Worm (Caenorhabditis elegans) whole organism, mixed stage, embryonic: Measurements from ENCODE around the gene pgl-1.

Experiments used
- M03D4.4 ChIP-seq: sonication (generic microtip); optimal IDR thresholded peaks from 2 replicates; lab custom pipeline; 2017; ENCODE audit warnings: mild to moderate bottlenecking, missing genetic modification characterization, missing compliant biosample characterization
- bed-3 ChIP-seq: fragments of 200-800 bp; sonication (Bioruptor generic); optimal IDR thresholded peaks from 3 replicates; lab custom pipeline; 2018; ENCODE audit warnings: mild to moderate bottlenecking, missing genetic modification characterization, moderate library complexity, missing compliant biosample characterization
- blmp-1 ChIP-seq: fragments of 150-350 bp; optimal IDR thresholded peaks from 2 replicates; lab custom pipeline; 2014; ENCODE audit warnings: missing biosample characterization, missing genetic modification characterization
- ceh-39 ChIP-seq: fragments of 150-350 bp; optimal IDR thresholded peaks from 2 replicates; lab custom pipeline; 2014; ENCODE audit warnings: missing biosample characterization, missing genetic modification characterization
- ceh-43 ChIP-seq: fragments of 200-800 bp; sonication (Bioruptor generic); optimal IDR thresholded peaks from 2 replicates; lab custom pipeline; 2018; ENCODE audit warnings: mild to moderate bottlenecking, missing genetic modification characterization, moderate library complexity, missing compliant biosample characterization
- ceh-83 ChIP-seq: fragments of 200-800 bp; sonication (Bioruptor generic); optimal IDR thresholded peaks from 2 replicates; lab custom pipeline; 2018; ENCODE audit warnings: mild to moderate bottlenecking, missing genetic modification characterization, missing compliant biosample characterization
- ces-1 ChIP-seq: fragments of 150-350 bp; optimal IDR thresholded peaks from 2 replicates; lab custom pipeline; 2014; ENCODE audit warnings: missing biosample characterization, missing genetic modification reagents, missing genetic modification characterization
- cnd-1 ChIP-seq: fragments of 200-800 bp; sonication (Bioruptor generic); optimal IDR thresholded peaks from 2 replicates; lab custom pipeline; 2018; ENCODE audit warnings: mild to moderate bottlenecking, missing genetic modification characterization, missing compliant biosample characterization
- drap-1 ChIP-seq: fragments of 200-800 bp; sonication (Bioruptor generic); optimal IDR thresholded peaks from 3 replicates; lab custom pipeline; 2018; ENCODE audit warnings: mild to moderate bottlenecking, missing genetic modification characterization, missing compliant biosample characterization
- elt-1 ChIP-seq: sonication (generic microtip); optimal IDR thresholded peaks from 2 replicates; lab custom pipeline; 2017; ENCODE audit warnings: missing genetic modification characterization, mild to moderate bottlenecking, missing compliant biosample characterization, antibody characterized with exemption, moderate library complexity, borderline replicate concordance; ENCODE audit not compliant: insufficient read depth
- elt-3 ChIP-seq: fragments of 150-350 bp; optimal IDR thresholded peaks from 2 replicates; lab custom pipeline; 2014; ENCODE audit warnings: missing biosample characterization, missing genetic modification characterization
- flh-1 ChIP-seq: fragments of 200-800 bp; sonication (Bioruptor generic); optimal IDR thresholded peaks from 2 replicates; lab custom pipeline; 2018; ENCODE audit warnings: mild to moderate bottlenecking, missing genetic modification characterization, moderate library complexity, missing compliant biosample characterization
- ham-2 ChIP-seq: fragments of 200-800 bp; sonication (Bioruptor generic); optimal IDR thresholded peaks from 2 replicates; lab custom pipeline; 2018; ENCODE audit warnings: mild to moderate bottlenecking, missing genetic modification characterization, missing compliant biosample characterization
- hlh-1 ChIP-seq: fragments of 150-350 bp; optimal IDR thresholded peaks from 2 replicates; lab custom pipeline; 2014; ENCODE audit warnings: missing biosample characterization, missing genetic modification reagents, missing genetic modification characterization
- lin-13 ChIP-seq: fragments of 150-350 bp; optimal IDR thresholded peaks from 2 replicates; lab custom pipeline; 2014; ENCODE audit warnings: missing biosample characterization, missing genetic modification characterization
- lin-32 ChIP-seq: fragments of 200-800 bp; sonication (Bioruptor generic); optimal IDR thresholded peaks from 2 replicates; lab custom pipeline; 2018; ENCODE audit warnings: mild to moderate bottlenecking, missing genetic modification characterization, missing compliant biosample characterization
- lsy-2 ChIP-seq: fragments of 150-350 bp; optimal IDR thresholded peaks from 2 replicates; lab custom pipeline; 2014; ENCODE audit warnings: missing biosample characterization, missing genetic modification characterization
- mab-5 ChIP-seq: fragments of 150-350 bp; optimal IDR thresholded peaks from 2 replicates; lab custom pipeline; 2014; ENCODE audit warnings: missing biosample characterization, missing genetic modification characterization
- mep-1 ChIP-seq: fragments of 150-350 bp; optimal IDR thresholded peaks from 2 replicates; lab custom pipeline; 2017; ENCODE audit warnings: missing biosample characterization, missing genetic modification reagents, missing genetic modification characterization, inconsistent platforms
- mls-2 ChIP-seq: sonication (generic microtip); optimal IDR thresholded peaks from 2 replicates; lab custom pipeline; 2016; ENCODE audit warnings: mild to moderate bottlenecking, missing genetic modification characterization, moderate library complexity, missing compliant biosample characterization
- nhr-12 ChIP-seq: fragments of 150-350 bp; optimal IDR thresholded peaks from 2 replicates; lab custom pipeline; 2014; ENCODE audit warnings: missing biosample characterization, missing genetic modification characterization
- nhr-2 ChIP-seq: fragments of 150-350 bp; optimal IDR thresholded peaks from 2 replicates; lab custom pipeline; 2014; ENCODE audit warnings: missing biosample characterization, missing genetic modification characterization
- nhr-237 ChIP-seq: fragments of 150-350 bp; optimal IDR thresholded peaks from 2 replicates; lab custom pipeline; 2014; ENCODE audit warnings: missing biosample characterization, missing genetic modification characterization
- nhr-28 ChIP-seq: fragments of 150-350 bp; optimal IDR thresholded peaks from 2 replicates; lab custom pipeline; 2014; ENCODE audit warnings: missing biosample characterization, missing genetic modification characterization
- nhr-76 ChIP-seq: sonication (generic microtip); optimal IDR thresholded peaks from 2 replicates; lab custom pipeline; 2017; ENCODE audit warnings: missing biosample characterization, missing genetic modification characterization
- pha-4 ChIP-seq: fragments of 150-350 bp; optimal IDR thresholded peaks from 2 replicates; lab custom pipeline; 2018; ENCODE audit warnings: missing biosample characterization, missing genetic modification reagents, missing genetic modification characterization
- sem-2 ChIP-seq: fragments of 200-800 bp; sonication (Bioruptor generic); optimal IDR thresholded peaks from 2 replicates; lab custom pipeline; 2018; ENCODE audit warnings: mild to moderate bottlenecking, missing genetic modification characterization, missing compliant biosample characterization
- sptf-1 ChIP-seq: sonication (generic microtip); optimal IDR thresholded peaks from 2 replicates; lab custom pipeline; 2017; ENCODE audit warnings: mild to moderate bottlenecking, missing genetic modification characterization, moderate library complexity, missing compliant biosample characterization
- tbx-8 ChIP-seq: fragments of 200-800 bp; sonication (Bioruptor generic); optimal IDR thresholded peaks from 2 replicates; lab custom pipeline; 2018; ENCODE audit warnings: mild to moderate bottlenecking, missing genetic modification characterization, moderate library complexity, missing compliant biosample characterization
- unc-120 ChIP-seq: sonication (generic microtip); optimal IDR thresholded peaks from 2 replicates; lab custom pipeline; 2017; ENCODE audit warnings: missing genetic modification characterization, missing compliant biosample characterization; ENCODE audit not compliant: poor library complexity, severe bottlenecking
- unc-62 ChIP-seq: fragments of 150-350 bp; optimal IDR thresholded peaks from 2 replicates; lab custom pipeline; 2014; ENCODE audit warnings: missing biosample characterization, missing genetic modification reagents, missing genetic modification characterization
- zip-8 ChIP-seq: fragments of 150-350 bp; optimal IDR thresholded peaks from 2 replicates; lab custom pipeline; 2014; ENCODE audit warnings: missing biosample characterization, missing genetic modification characterization

The pgl-1 gene

DNA sequence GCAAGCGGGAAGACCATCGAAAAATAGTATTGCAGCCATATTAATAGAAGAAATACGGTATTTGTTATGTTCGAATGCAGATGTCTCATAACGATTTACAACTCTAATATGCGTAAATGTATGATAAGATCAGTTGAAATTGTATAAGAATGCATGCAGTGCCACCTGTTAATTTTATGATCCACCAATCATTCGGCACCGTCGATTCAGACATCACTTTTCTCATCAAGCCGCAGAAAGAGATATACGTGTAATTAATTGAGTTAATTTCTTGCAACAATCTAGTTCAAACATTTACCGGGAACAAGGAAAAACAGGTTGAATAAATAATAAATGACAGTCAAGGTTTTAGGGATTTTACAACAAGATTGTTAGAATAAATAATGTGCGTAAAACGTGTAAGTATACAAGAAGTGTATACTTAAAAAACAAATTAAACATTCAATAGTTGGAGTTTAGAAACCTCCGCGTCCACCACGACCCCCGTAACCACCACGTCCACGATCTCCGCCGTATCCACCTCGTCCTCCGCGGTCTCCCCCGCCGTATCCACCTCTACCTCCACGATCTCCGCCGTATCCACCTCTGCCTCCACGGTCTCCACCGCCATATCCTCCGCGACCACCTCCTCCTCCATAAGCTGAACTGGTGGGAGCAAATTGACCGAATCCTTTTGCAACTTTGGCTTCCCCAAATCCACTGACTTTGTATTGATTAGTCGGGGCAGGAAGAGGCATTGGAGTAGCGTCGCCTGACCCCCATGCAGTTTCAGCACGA is 2.8 kb downstream of the pgl-1 start:
- TF ChIP-seq mep-1 (no peak), ces-1 (GFP tag; lab: Kevin White, UChicago) (no peak), nhr-2 (tag; lab: Kevin White, UChicago) (no peak), ceh-43 (no peak), ceh-39 (tag; lab: Kevin White, UChicago) (no peak), bed-3 (GFP tag; lab: Kevin White, UChicago) (no peak), hlh-1 (tag; lab: Kevin White, UChicago) (no peak), nhr-237 (tag; lab: Kevin White, UChicago) (no peak), tbx-8 (no peak)

DNA sequence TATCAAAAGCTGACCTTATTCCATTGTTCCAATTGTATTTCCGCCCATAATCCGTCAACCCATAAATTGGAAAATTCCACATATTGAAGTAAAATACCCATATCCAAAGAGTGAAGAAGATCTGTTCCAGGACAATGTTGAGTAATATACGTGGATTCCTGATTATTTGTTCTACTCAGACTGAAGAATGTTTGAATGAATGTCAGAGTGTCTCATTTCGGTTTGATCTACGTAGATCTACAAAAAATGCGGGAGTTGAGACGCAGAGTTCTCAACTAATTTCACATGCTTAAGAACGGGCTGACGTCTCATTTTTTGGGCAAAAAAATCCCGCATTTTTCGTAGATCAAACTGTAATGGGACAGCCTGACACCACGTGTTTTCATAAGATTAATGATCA is 4.7 kb downstream of the pgl-1 start, which contains the start of gene nhr-249:
nhr-249 (minus strand) TSS at position 101 of the 400 bp plus-strand sequence.
- TF ChIP-seq nhr-28 (tag; lab: Kevin White, UChicago) (no peak), nhr-76 (tag; lab: Kevin White, UChicago) (no peak), ceh-83 (GFP tag; lab: Kevin White, UChicago) (no peak), ceh-39 (tag; lab: Kevin White, UChicago) (no peak), ham-2 (GFP tag; lab: Kevin White, UChicago) (no peak), elt-3 (tag; lab: Kevin White, UChicago) (no peak), unc-120 (no peak), unc-62 (GFP tag; lab: Kevin White, UChicago) (no peak), zip-8 (tag; lab: Kevin White, UChicago) (no peak), pha-4 (no peak), ces-1 (GFP tag; lab: Kevin White, UChicago) (no peak), elt-1 (tag; lab: Kevin White, UChicago) (no peak), drap-1 (GFP tag; lab: Kevin White, UChicago) (no peak), lin-32 (GFP tag; lab: Kevin White, UChicago) (no peak), mab-5 (no peak), mep-1 (no peak), flh-1 (GFP tag; lab: Kevin White, UChicago) (no peak), nhr-2 (tag; lab: Kevin White, UChicago) (no peak)
- TF ChIP-seq, all 35 proteins: peak for 0

DNA sequence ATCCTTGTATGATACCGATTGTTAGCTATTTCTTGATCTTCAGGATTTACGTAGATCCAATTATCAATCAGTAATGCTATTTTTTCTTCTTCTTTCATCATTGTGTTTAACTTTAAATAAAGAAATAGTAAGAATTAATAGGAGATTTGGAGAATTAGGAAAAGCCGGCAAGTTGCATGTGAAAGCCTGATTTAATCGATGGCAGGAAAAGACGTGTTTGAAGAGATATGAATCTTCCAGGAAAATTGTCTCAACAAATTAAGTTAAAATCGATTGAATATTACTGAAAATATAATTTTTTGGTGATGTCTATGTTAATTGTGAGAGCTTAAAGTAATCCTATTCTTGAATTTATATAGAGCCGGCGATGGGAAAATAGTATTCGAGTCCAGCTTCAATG is 5.9 kb downstream of the pgl-1 start, which contains the start of gene ZK381.62:
ZK381.62 (minus strand) TSS at position 101 of the 400 bp plus-strand sequence.
- TF ChIP-seq mls-2 (tag; lab: Kevin White, UChicago), result no peak

DNA sequence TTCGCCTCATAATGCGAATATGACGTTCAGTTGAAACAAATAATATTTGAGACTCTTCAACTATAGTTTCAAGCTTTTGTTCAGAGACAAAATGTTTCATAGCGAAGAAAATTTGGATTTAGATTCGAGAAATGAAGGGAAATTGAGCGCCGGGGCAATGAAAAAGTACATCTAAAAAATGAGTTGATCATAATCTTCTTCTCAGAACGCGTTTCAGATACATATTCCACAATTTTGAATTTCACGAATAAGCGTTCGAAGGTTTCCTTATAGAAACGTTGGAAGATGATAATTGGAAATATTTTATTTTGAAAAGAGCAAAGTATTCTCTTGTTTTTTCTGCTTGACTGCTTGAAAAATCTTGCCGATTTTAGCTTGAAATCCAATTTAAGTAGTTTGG is 6.8 kb downstream of the pgl-1 start, which contains the start of gene ZK381.8:
ZK381.8 (minus strand) TSS at position 101 of the 400 bp plus-strand sequence.
- TF ChIP-seq unc-120, result no peak
- no peak for TF ChIP-seq mls-2 (tag; lab: Kevin White, UChicago)
- no peak for TF ChIP-seq sem-2 (GFP tag; lab: Kevin White, UChicago)
- TF ChIP-seq hlh-1 (tag; lab: Kevin White, UChicago), result no peak
- TF ChIP-seq nhr-2 (tag; lab: Kevin White, UChicago), result no peak
- no peak for TF ChIP-seq sptf-1
- TF ChIP-seq nhr-237 (tag; lab: Kevin White, UChicago), result no peak
- TF ChIP-seq ceh-83 (GFP tag; lab: Kevin White, UChicago), result no peak
- no peak for TF ChIP-seq ceh-39 (tag; lab: Kevin White, UChicago)
- TF ChIP-seq nhr-12, result no peak
- TF ChIP-seq flh-1 (GFP tag; lab: Kevin White, UChicago), result no peak
- no peak for TF ChIP-seq lin-13 (tag; lab: Kevin White, UChicago)
- TF ChIP-seq M03D4.4, result no peak
- no peak for TF ChIP-seq lin-32 (GFP tag; lab: Kevin White, UChicago)
- no peak for TF ChIP-seq elt-3 (tag; lab: Kevin White, UChicago)
- TF ChIP-seq elt-1 (tag; lab: Kevin White, UChicago), result no peak
- no peak for TF ChIP-seq nhr-76 (tag; lab: Kevin White, UChicago)
- TF ChIP-seq pha-4, result no peak

DNA sequence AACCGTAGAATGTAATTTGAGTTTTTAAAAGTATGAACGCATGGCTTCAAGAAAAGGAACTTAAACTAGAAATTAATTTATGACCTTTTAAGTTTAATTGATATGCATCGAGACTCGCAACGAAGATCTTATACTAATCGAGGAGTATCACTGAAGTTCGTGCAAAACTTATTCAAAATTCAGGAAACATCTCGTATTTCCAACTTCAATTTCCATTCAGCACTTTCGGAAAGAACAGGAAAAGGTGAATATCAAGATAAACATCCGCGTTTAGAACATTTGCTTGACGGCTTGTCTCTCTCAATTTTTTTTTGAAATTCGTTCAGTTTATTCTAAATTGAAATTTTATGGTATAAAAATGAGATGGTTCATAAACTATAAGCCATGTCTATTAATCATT is 11.9 kb downstream of the pgl-1 start, which contains the start of gene ZK381.2:
ZK381.2 (plus strand) TSS at position 301 of the 400 bp plus-strand sequence.
- no peak for TF ChIP-seq nhr-12
- TF ChIP-seq M03D4.4, result no peak
- no peak for TF ChIP-seq sptf-1
- TF ChIP-seq blmp-1 (tag; lab: Kevin White, UChicago), result no peak
- TF ChIP-seq unc-120, result no peak
- TF ChIP-seq nhr-28 (tag; lab: Kevin White, UChicago), result no peak
- TF ChIP-seq sem-2 (GFP tag; lab: Kevin White, UChicago), result no peak
- no peak for TF ChIP-seq cnd-1 (tag; lab: Kevin White, UChicago)
- no peak for TF ChIP-seq lsy-2 (tag; lab: Kevin White, UChicago)
- TF ChIP-seq flh-1 (GFP tag; lab: Kevin White, UChicago), result no peak
- no peak for TF ChIP-seq elt-3 (tag; lab: Kevin White, UChicago)
- no peak for TF ChIP-seq lin-13 (tag; lab: Kevin White, UChicago)
